Worm (Caenorhabditis elegans) whole organism, L4/young adult: Measurements from ENCODE around the gene T03E6.9.

Experiments used
- W03F9.2 ChIP-seq: fragments of 150-350 bp; optimal IDR thresholded peaks from 2 replicates; lab custom pipeline; 2014; ENCODE audit warnings: missing biosample characterization, missing genetic modification characterization
- dao-5 ChIP-seq: sonication (generic microtip); optimal IDR thresholded peaks from 2 replicates; lab custom pipeline; 2016; ENCODE audit warnings: missing genotype, missing genetic modification characterization, moderate library complexity, missing compliant biosample characterization
- him-1 ChIP-seq: sonication (generic microtip); optimal IDR thresholded peaks from 2 replicates; lab custom pipeline; 2016; ENCODE audit warnings: missing genotype, missing genetic modification reagents, missing genetic modification characterization, missing compliant biosample characterization

DNA sequence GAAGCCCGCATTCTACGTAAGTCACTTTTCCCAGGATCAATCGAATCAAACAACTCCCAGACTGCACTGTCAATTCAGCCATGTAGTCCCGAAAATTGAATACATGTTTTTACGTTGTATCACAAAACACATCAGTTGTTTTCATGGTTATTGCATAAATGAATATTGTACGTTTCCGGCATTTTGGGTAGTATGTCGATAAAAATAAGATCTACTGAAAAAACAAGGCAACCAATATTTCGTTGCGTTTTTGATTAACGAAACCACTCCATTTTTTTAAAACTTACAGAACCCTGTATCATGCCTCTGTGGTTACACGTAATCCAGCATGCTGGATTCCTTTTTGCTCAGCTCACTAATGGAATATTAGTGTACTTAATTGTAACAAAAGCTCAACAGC lies 27.4 kb downstream of the T03E6.9 start, which contains the start of gene str-149:
- TF ChIP-seq him-1 (tag; lab: Kevin White, UChicago) (no peak), W03F9.2 (tag; lab: Kevin White, UChicago) (no peak), dao-5 (tag; lab: Kevin White, UChicago) (no peak)
